Fruit fly (Drosophila melanogaster): ENCODE data around the gene CG14221.

The CG14221 gene

DNA sequence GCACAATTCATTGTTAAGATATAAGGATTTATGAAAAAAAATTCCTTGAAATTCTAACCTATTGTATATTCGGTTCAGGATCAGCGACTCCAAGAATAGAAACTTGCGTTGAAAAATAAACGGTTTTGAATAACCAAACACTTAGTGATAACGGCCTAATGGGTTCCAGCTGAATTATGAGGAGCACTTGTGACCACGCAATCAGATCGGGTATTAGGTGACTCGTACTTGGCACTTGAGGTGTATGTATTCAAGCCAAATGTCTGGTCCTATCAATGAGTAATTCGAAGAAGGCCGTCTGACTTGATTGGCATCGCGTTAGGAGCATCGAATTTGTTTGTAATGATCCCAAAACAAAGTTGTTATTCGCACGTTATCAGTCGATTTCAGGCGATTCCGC, 30.5 kb downstream of the CG14221 start:
- TF ChIP-seq Eip93F (GFP tag; optimal IDR thresholded peaks at IDR 0.05) (no peak), ss (GFP tag; optimal IDR thresholded peaks at IDR 0.05) (no peak), achi (GFP tag; optimal IDR thresholded peaks at IDR 0.05) (no peak), Gug (GFP tag; IDR thresholded peaks at IDR 0.05) (no peak), CG11902 (GFP tag; optimal IDR thresholded peaks at IDR 0.05) (no peak), pdm3 (GFP tag; optimal IDR thresholded peaks at IDR 0.05) (no peak)

DNA sequence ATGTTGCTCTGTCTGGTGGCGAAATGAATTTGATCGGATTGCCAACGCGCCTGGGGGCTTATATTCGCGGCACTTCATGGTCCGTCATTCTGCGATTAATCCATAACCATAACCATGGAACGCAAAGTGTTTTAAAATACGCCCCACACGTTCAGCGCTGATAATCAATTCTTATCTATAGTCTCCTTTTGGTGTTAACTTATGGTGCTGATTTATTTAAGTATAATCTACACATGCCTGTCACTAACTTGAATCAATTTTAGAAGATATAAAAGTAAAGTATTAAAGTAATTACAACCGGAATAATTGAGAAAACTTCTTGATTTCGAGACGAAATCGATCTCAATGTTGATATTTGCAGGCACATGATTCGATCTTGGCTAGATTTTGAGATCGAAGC, 31.0 kb downstream of the CG14221 start, which contains the start of gene CG14219:
TSS of gene CG14219 (minus strand) at position 101 of the 400 bp plus-strand sequence.
- TF ChIP-seq CG1621 (tag; optimal IDR thresholded peaks at IDR 0.05) (no peak), cyc (GFP tag; optimal IDR thresholded peaks at IDR 0.05) (no peak), CG3032 (tag; optimal IDR thresholded peaks at IDR 0.05) (no peak), CG15336 (GFP tag; IDR thresholded peaks at IDR 0.05) (no peak), CG4318 (GFP tag; optimal IDR thresholded peaks at IDR 0.05) (no peak), esn (GFP tag; optimal IDR thresholded peaks at IDR 0.05) (no peak), CG7368 (GFP tag; optimal IDR thresholded peaks at IDR 0.05) (no peak), CG9139 (GFP tag; optimal IDR thresholded peaks at IDR 0.05) (no peak), Met (GFP tag; optimal IDR thresholded peaks at IDR 0.05) (no peak), Eip93F (GFP tag; optimal IDR thresholded peaks at IDR 0.05) (no peak), Gug (GFP tag; IDR thresholded peaks at IDR 0.05) (no peak), ss (GFP tag; optimal IDR thresholded peaks at IDR 0.05) (no peak)

dm6 chrX:19585142-19585541, 35.9 kb downstream of the CG14221 start:
- TF ChIP-seq CG1621 (tag; optimal IDR thresholded peaks at IDR 0.05) (no peak), CG6276 (GFP tag; optimal IDR thresholded peaks at IDR 0.05) (no peak), CG11294 (GFP tag; IDR thresholded peaks at IDR 0.05) (no peak), CG3919 (GFP tag; optimal IDR thresholded peaks at IDR 0.05) (no peak), topi (GFP tag; optimal IDR thresholded peaks at IDR 0.05) (no peak), achi (GFP tag; optimal IDR thresholded peaks at IDR 0.05) (no peak), Hr4 (GFP tag; optimal IDR thresholded peaks at IDR 0.05) (no peak), Blimp-1 (GFP tag; optimal IDR thresholded peaks at IDR 0.05) (no peak), pdm3 (GFP tag; optimal IDR thresholded peaks at IDR 0.05) (no peak), net (GFP tag; optimal IDR thresholded peaks at IDR 0.05) (no peak), svp (GFP tag) (no peak)

DNA sequence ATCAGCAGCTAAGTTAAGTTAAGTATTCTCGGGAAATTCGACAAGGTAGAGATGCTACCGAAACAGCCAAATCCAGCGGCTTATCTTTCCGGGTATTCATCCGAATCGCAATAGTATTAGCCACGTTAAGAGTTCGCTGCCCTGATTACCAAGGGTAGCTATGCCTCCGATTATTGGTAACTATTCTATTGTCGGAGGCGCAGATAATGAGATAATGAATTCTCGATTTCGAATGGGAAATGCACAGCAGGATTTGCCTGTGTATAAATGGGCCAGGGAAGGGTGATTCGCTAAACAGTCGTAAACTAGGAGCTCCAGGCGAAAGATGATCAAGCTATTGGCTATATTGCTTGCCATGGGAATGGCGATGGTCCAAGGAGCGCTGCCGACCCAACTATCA, 37.7 kb downstream of the CG14221 start, which contains the start of gene CG14204:
TSS of gene CG14204 (plus strand) at position 301 of the 400 bp plus-strand sequence.
- TF ChIP-seq CG34406 (GFP tag; optimal IDR thresholded peaks at IDR 0.05) (no peak), achi (GFP tag; optimal IDR thresholded peaks at IDR 0.05) (no peak), CG11762 (GFP tag; optimal IDR thresholded peaks at IDR 0.05; ENCODE audit: insufficient read depth) (no peak), fd85E (GFP tag; optimal IDR thresholded peaks at IDR 0.05) (no peak), pdm3 (GFP tag; optimal IDR thresholded peaks at IDR 0.05) (no peak), CG6808 (GFP tag; optimal IDR thresholded peaks at IDR 0.05) (no peak), CG3919 (GFP tag; optimal IDR thresholded peaks at IDR 0.05) (no peak), CG8319 (GFP tag; optimal IDR thresholded peaks at IDR 0.05) (no peak), CG6163 (GFP tag; IDR thresholded peaks at IDR 0.05) (no peak)

DNA sequence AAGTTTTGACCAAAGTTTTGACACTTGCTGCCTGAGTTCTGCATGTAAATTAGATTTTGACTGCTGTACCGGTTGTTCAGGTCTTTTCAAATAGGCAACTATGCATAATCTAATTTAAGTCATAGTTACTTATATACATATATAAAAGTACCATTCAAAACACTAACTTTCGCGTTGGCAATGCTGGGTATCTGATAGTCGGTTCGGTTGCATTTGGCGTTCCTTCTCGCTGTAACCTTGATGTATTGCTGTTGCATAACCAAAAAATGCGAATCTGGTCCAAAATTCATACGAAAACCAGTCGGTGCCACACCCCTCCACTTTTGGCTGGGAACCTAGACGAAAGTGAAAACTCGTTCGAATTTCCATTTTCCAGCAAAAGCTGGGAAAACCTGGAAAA, 38.3 kb downstream of the CG14221 start:
- TF ChIP-seq Ets96B (tag; optimal IDR thresholded peaks at IDR 0.05) (no peak), eg (GFP tag; IDR thresholded peaks at IDR 0.05) (no peak), CG1621 (tag; optimal IDR thresholded peaks at IDR 0.05) (no peak), vri (GFP tag; optimal IDR thresholded peaks at IDR 0.05) (no peak), CG4318 (GFP tag; optimal IDR thresholded peaks at IDR 0.05) (no peak), spab (GFP tag; optimal IDR thresholded peaks at IDR 0.05) (no peak), Blimp-1 (GFP tag; optimal IDR thresholded peaks at IDR 0.05) (no peak), CG3919 (GFP tag; optimal IDR thresholded peaks at IDR 0.05) (no peak), Ets21C (GFP tag; optimal IDR thresholded peaks at IDR 0.05) (no peak), Hr39 (GFP tag; optimal IDR thresholded peaks at IDR 0.05) (no peak), dsx (GFP tag; optimal IDR thresholded peaks at IDR 0.05; ENCODE audit: poor library complexity, severe bottlenecking) (no peak), CG15336 (GFP tag; IDR thresholded peaks at IDR 0.05) (no peak), CG10669 (GFP tag; optimal IDR thresholded peaks at IDR 0.05) (no peak), Smox (GFP tag; optimal IDR thresholded peaks at IDR 0.05) (no peak), cyc (GFP tag; optimal IDR thresholded peaks at IDR 0.05) (no peak), dac (GFP tag; optimal IDR thresholded peaks at IDR 0.05) (no peak)
